Worm (Caenorhabditis elegans) whole organism, L1 larva: ENCODE measurements around the gene T28F3.11.

Experiments used
- lin-13 ChIP-seq: fragments of 150-350 bp; optimal IDR thresholded peaks from 2 replicates; lab custom pipeline; 2014; ENCODE audit warnings: missing biosample characterization, missing genetic modification reagents, missing genetic modification characterization
- lin-15B ChIP-seq: fragments of 150-350 bp; sonication (generic microtip); optimal IDR thresholded peaks from 3 replicates; lab custom pipeline; 2014; ENCODE audit warnings: missing biosample characterization, missing genetic modification characterization

DNA sequence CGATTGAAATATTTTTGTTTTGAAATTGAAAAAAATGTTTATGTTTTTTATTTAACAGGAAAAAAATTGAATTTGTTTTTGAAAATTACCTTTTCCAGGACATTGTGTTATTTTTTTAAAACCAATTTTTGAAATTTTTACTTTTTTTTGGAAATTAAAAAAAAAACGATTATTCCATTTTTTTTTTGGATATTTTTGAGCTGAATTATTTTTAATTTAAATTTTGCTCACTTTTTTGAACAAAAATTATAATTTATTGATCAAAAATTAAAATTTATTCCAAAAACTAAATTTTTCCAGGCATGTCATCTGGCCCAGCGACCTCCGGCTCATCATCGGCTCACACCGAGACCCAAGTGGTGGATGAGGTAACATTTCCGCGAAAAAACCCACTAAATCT lies 36.5 kb downstream of the T28F3.11 start, which contains the start of gene gtf-2E1:
- TF ChIP-seq lin-13, result no peak
- TF ChIP-seq lin-15B (tag; lab: Kevin White, UChicago), result no peak
